Worm (Caenorhabditis elegans): ENCODE measurements around the gene D1086.21.

The D1086.21 gene

DNA sequence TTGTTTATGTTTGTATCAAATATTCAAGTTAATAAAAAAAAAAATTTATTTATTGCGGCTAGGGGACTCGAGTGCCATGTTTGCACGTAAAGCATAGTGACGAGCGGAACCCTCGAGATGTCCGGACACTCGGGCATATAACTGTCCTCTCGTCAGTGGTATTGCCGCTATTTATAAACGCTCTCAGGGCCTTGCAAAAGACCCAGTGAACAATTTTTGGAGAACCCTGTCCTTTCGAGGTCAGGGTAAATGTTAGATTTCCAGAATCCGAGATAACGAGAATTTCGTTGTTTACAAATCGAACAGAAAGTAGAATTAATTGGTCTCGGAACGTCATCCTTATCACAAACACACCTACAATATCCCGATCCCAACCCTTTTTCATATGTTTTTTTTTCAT, 27.9 kb downstream of the D1086.21 start, which contains the start of gene D1086.3 (continued):
- TF ChIP-seq php-3 (GFP tag; IDR thresholded peaks at IDR 0.05) (0 out of 2 replicates have a peak, but pooled peaks have one; percentile 20), hlh-11 (tag; optimal IDR thresholded peaks at IDR 0.05) (peak; percentile 30), dpl-1 (GFP tag; optimal IDR thresholded peaks at IDR 0.05) (no peak), ceh-44 (GFP tag; IDR thresholded peaks at IDR 0.05) (no peak), snpc-4 (tag; optimal IDR thresholded peaks at IDR 0.05) (peak; percentile 88), lin-13 (GFP tag; optimal IDR thresholded peaks at IDR 0.05) (peak; percentile 23), nhr-48 (tag; optimal IDR thresholded peaks at IDR 0.05) (no peak), nhr-10 (tag; optimal IDR thresholded peaks at IDR 0.05) (no peak), tra-1 (GFP tag; IDR thresholded peaks at IDR 0.05) (no peak), unc-62 (GFP tag; optimal IDR thresholded peaks at IDR 0.05 in 1 of 2) (no peak), unc-62 (tag; optimal IDR thresholded peaks at IDR 0.05) (no peak), cey-2 (tag; optimal IDR thresholded peaks at IDR 0.05; ENCODE audit: borderline replicate concordance, insufficient read depth) (no peak), Y5F2A.4 (GFP tag; optimal IDR thresholded peaks at IDR 0.05) (no peak), ceh-20 (GFP tag; IDR thresholded peaks at IDR 0.05) (no peak), Y105C5A.15 (GFP tag; IDR thresholded peaks at IDR 0.05) (no peak), jun-1 (tag; optimal IDR thresholded peaks at IDR 0.05) (no peak), mep-1 (tag; optimal IDR thresholded peaks at IDR 0.05) (no peak), skn-1 (tag; optimal IDR thresholded peaks at IDR 0.05) (no peak), aha-1 (tag) (no peak), dve-1 (tag; optimal IDR thresholded peaks at IDR 0.05; ENCODE audit: insufficient read depth) (no peak), nhr-11 (tag; optimal IDR thresholded peaks at IDR 0.05) (no peak), zip-11 (GFP tag; IDR thresholded peaks at IDR 0.05) (no peak), madf-9 (GFP tag; conservative IDR thresholded peaks at IDR 0.05) (no peak), snpc-1.2 (GFP tag; IDR thresholded peaks at IDR 0.05) (peak; percentile 73; the same call in 1 of the 2 replicates), arid-1 (GFP tag; conservative IDR thresholded peaks at IDR 0.05) (peak; percentile 57; the same call in 1 of the 2 replicates), lin-29 (GFP tag; IDR thresholded peaks at IDR 0.05) (no peak), daf-12 (tag; optimal IDR thresholded peaks at IDR 0.05) (no peak), vab-7 (GFP tag; IDR thresholded peaks at IDR 0.05) (no peak), F37D6.2 (tag; optimal IDR thresholded peaks at IDR 0.05) (no peak), hlh-30 (tag; optimal IDR thresholded peaks at IDR 0.05; ENCODE audit: insufficient read depth) (peak; percentile 38), F10B5.3 (tag; optimal IDR thresholded peaks at IDR 0.05) (peak; percentile 62), F49E8.2 (tag; optimal IDR thresholded peaks at IDR 0.05; ENCODE audit: borderline replicate concordance) (peak; percentile 85), fos-1 (tag; optimal IDR thresholded peaks at IDR 0.05) (no peak), ces-1 (GFP tag; optimal IDR thresholded peaks at IDR 0.05) (no peak), set-16 (GFP tag; IDR thresholded peaks at IDR 0.05) (no peak), nhr-77 (tag; optimal IDR thresholded peaks at IDR 0.05) (no peak), egl-43 (GFP tag; IDR thresholded peaks at IDR 0.05) (no peak), lim-7 (GFP tag; IDR thresholded peaks at IDR 0.05) (no peak), dmd-6 (GFP tag; IDR thresholded peaks at IDR 0.05) (no peak), lin-15B (tag; optimal IDR thresholded peaks at IDR 0.05) (no peak), tag-97 (GFP tag; IDR thresholded peaks at IDR 0.05) (no peak), dmd-8 (GFP tag; IDR thresholded peaks at IDR 0.05) (no peak), nhr-42 (GFP tag; IDR thresholded peaks at IDR 0.05) (no peak), dmd-9 (GFP tag; IDR thresholded peaks at IDR 0.05) (no peak), saeg-2 (GFP tag; IDR thresholded peaks at IDR 0.05) (no peak), pqm-1 (tag; optimal IDR thresholded peaks at IDR 0.05) (no peak), hmg-1.1 (GFP tag; IDR thresholded peaks at IDR 0.05) (0 out of 2 replicates have a peak, but pooled peaks have one; percentile 23), pha-4 (GFP tag; IDR thresholded peaks at IDR 0.05) (0 out of 2 replicates have a peak, but pooled peaks have one; percentile 39), pha-4 (tag; optimal IDR thresholded peaks at IDR 0.05) (no peak), madf-5 (GFP tag; IDR thresholded peaks at IDR 0.05) (no peak), ceh-62 (tag; optimal IDR thresholded peaks at IDR 0.05) (no peak), F44E2.7 (GFP tag; IDR thresholded peaks at IDR 0.05) (no peak), rbr-2 (tag; optimal IDR thresholded peaks at IDR 0.05) (peak; percentile 19)

All from whole organism, L4 larva.